Worm (Caenorhabditis elegans): ENCODE results near the gene B0546.5.
"Not testable (repeated sequence)": the region's sequence is repeated elsewhere in the genome, so short reads cannot be mapped to it uniquely, and the experiment has no call there.

Gene B0546.5

ce11 chrIV:3389999-3390398 is at the start of gene B0546.5:
Gene B0546.5, minus strand, starts transcription at chrIV:3390099.
- not testable (repeated sequence) for TF ChIP-seq mec-3 (tag; optimal IDR thresholded peaks at IDR 0.05; ENCODE audit: borderline replicate concordance); pax-1 (tag; optimal IDR thresholded peaks at IDR 0.05); ahr-1 (tag; optimal IDR thresholded peaks at IDR 0.05)

ce11 chrIV:3439354-3439753 is 49.5 kb upstream of the B0546.5 start, which contains the start of gene grd-3:
Gene grd-3, plus strand, starts transcription at chrIV:3439655.
- TF ChIP-seq fkh-10 (GFP tag; optimal IDR thresholded peaks at IDR 0.05) (no peak), ceh-22 (tag; optimal IDR thresholded peaks at IDR 0.05) (no peak), gmeb-2 (tag; optimal IDR thresholded peaks at IDR 0.05) (no peak), nhr-11 (tag; optimal IDR thresholded peaks at IDR 0.05) (no peak), mec-3 (tag; optimal IDR thresholded peaks at IDR 0.05; ENCODE audit: borderline replicate concordance) (no peak), elt-2 (tag; optimal IDR thresholded peaks at IDR 0.05) (no peak), C08G9.2 (tag; optimal IDR thresholded peaks at IDR 0.05) (no peak), nfya-1 (tag; optimal IDR thresholded peaks at IDR 0.05) (no peak), eyg-1 (tag; optimal IDR thresholded peaks at IDR 0.05) (no peak), pag-3 (tag; optimal IDR thresholded peaks at IDR 0.05; ENCODE audit: borderline replicate concordance) (no peak), hlh-8 (tag; optimal IDR thresholded peaks at IDR 0.05) (no peak), hlh-15 (tag; optimal IDR thresholded peaks at IDR 0.05) (no peak), ceh-2 (tag; optimal IDR thresholded peaks at IDR 0.05) (no peak), dmd-4 (tag; optimal IDR thresholded peaks at IDR 0.05; ENCODE audit: borderline replicate concordance) (no peak), C38D4.7 (GFP tag; optimal IDR thresholded peaks at IDR 0.05) (no peak), F13H6.1 (tag; optimal IDR thresholded peaks at IDR 0.05) (no peak), npax-4 (tag; optimal IDR thresholded peaks at IDR 0.05) (no peak), ama-1 (optimal IDR thresholded peaks at IDR 0.05) (no peak)

- TF ChIP-seq hlh-30 (tag; optimal IDR thresholded peaks at IDR 0.05; ENCODE audit: insufficient read depth) (no peak), tbx-7 (tag; optimal IDR thresholded peaks at IDR 0.05) (no peak)
These were observed 48.1 kb upstream of the B0546.5 start, which contains the start of gene grd-13 for ce11 chrIV:3438022-3438421. Gene grd-13, plus strand, starts transcription at chrIV:3438312.

- TF ChIP-seq hlh-6 (tag; optimal IDR thresholded peaks at IDR 0.05) (no peak), ceh-34 (tag; optimal IDR thresholded peaks at IDR 0.05) (no peak), ztf-16 (tag; optimal IDR thresholded peaks at IDR 0.05) (no peak), K02D7.2 (tag; optimal IDR thresholded peaks at IDR 0.05) (no peak), unc-55 (GFP tag; optimal IDR thresholded peaks at IDR 0.05) (no peak), hlh-30 (tag; optimal IDR thresholded peaks at IDR 0.05; ENCODE audit: insufficient read depth) (no peak), dve-1 (tag; optimal IDR thresholded peaks at IDR 0.05) (no peak), ceh-22 (tag; optimal IDR thresholded peaks at IDR 0.05) (no peak), elt-4 (tag; optimal IDR thresholded peaks at IDR 0.05) (no peak), pax-1 (tag; optimal IDR thresholded peaks at IDR 0.05) (no peak), ceh-6 (GFP tag; optimal IDR thresholded peaks at IDR 0.05) (no peak)
These were observed 46.1 kb upstream of the B0546.5 start, which contains the start of gene srz-32 for ce11 chrIV:3436021-3436420. Gene srz-32, plus strand, starts transcription at chrIV:3436321.

ce11 chrIV:3433387-3433786 is 43.5 kb upstream of the B0546.5 start, which contains the start of gene C04C3.7:
Gene C04C3.7, minus strand, starts transcription at chrIV:3433487.
- not testable (repeated sequence) for TF ChIP-seq ceh-31 (tag; optimal IDR thresholded peaks at IDR 0.05); ceh-19 (GFP tag; optimal IDR thresholded peaks at IDR 0.05); ceh-48 (tag; optimal IDR thresholded peaks at IDR 0.05)

- no peak for TF ChIP-seq ceh-9 (tag; optimal IDR thresholded peaks at IDR 0.05)
- no peak for TF ChIP-seq hlh-15 (tag; optimal IDR thresholded peaks at IDR 0.05)
- TF ChIP-seq ceh-48 (tag; optimal IDR thresholded peaks at IDR 0.05), result no peak
- no peak for TF ChIP-seq fax-1 (tag; optimal IDR thresholded peaks at IDR 0.05)
- no peak for TF ChIP-seq ztf-16 (tag; optimal IDR thresholded peaks at IDR 0.05)
- TF ChIP-seq ceh-24 (tag; optimal IDR thresholded peaks at IDR 0.05), result no peak
- no peak for TF ChIP-seq ceh-19 (GFP tag; optimal IDR thresholded peaks at IDR 0.05)
These were observed 38.6 kb upstream of the B0546.5 start, which contains the start of the genes C04C3.9 and srz-60 for ce11 chrIV:3428434-3428950. Gene C04C3.9, minus strand, starts transcription at chrIV:3428534. Gene srz-60, plus strand, starts transcription at chrIV:3428900.

Data from whole organism, late embryonic.